Fruit fly (Drosophila melanogaster) whole organism, embryonic: ENCODE data around the gene nwk.

Experiments
- Atf-2 ChIP-seq: fragments of 200-800 bp; sonication (Bioruptor generic); optimal IDR thresholded peaks from 2 replicates; lab custom pipeline; 2016; ENCODE audit warnings: missing biosample characterization, missing genetic modification characterization
- Bteb2 ChIP-seq: fragments of 200-800 bp; sonication (Bioruptor generic); optimal IDR thresholded peaks from 2 replicates; lab custom pipeline; 2016; ENCODE audit warnings: missing biosample characterization, missing genetic modification characterization
- CG10147 ChIP-seq: fragments of 200-800 bp; sonication (Bioruptor generic); optimal IDR thresholded peaks from 2 replicates; lab custom pipeline; 2019; ENCODE audit warnings: missing biosample characterization, mild to moderate bottlenecking, missing genetic modification characterization, moderate library complexity
- CG10565 ChIP-seq: fragments of 200-800 bp; sonication (Bioruptor generic); optimal IDR thresholded peaks from 3 replicates; lab custom pipeline; 2016; ENCODE audit warnings: missing biosample characterization, mild to moderate bottlenecking, missing genetic modification characterization
- CG13424 ChIP-seq: fragments of 200-800 bp; sonication (Bioruptor generic); optimal IDR thresholded peaks from 2 replicates; lab custom pipeline; 2019; ENCODE audit warnings: missing biosample characterization, mild to moderate bottlenecking, missing genetic modification characterization, moderate library complexity
- CG13775 ChIP-seq: fragments of 200-800 bp; sonication (Bioruptor generic); optimal IDR thresholded peaks from 3 replicates; lab custom pipeline; 2017; ENCODE audit warnings: missing biosample characterization, mild to moderate bottlenecking, missing genetic modification characterization
- CG15269 ChIP-seq: fragments of 200-800 bp; sonication (Bioruptor generic); optimal IDR thresholded peaks from 2 replicates; lab custom pipeline; 2018; ENCODE audit warnings: missing biosample characterization, mild to moderate bottlenecking, missing genetic modification characterization, moderate library complexity
- CG15514 ChIP-seq: fragments of 200-800 bp; sonication (Bioruptor generic); optimal IDR thresholded peaks from 3 replicates; lab custom pipeline; 2017; ENCODE audit warnings: missing biosample characterization, missing genetic modification characterization, mild to moderate bottlenecking, moderate library complexity, missing genetic modification reagents
- CG1792 ChIP-seq: fragments of 200-800 bp; sonication (Bioruptor generic); optimal IDR thresholded peaks from 2 replicates; lab custom pipeline; 2016; ENCODE audit warnings: missing biosample characterization, missing genetic modification characterization
- CG18619 ChIP-seq: fragments of 200-800 bp; sonication (Bioruptor generic); optimal IDR thresholded peaks from 3 replicates; lab custom pipeline; 2017; ENCODE audit warnings: missing biosample characterization, mild to moderate bottlenecking, missing genetic modification characterization
- CG2678 ChIP-seq: fragments of 200-800 bp; sonication (Bioruptor generic); optimal IDR thresholded peaks from 3 replicates; lab custom pipeline; 2019; ENCODE audit warnings: missing biosample characterization, mild to moderate bottlenecking, missing genetic modification characterization, moderate library complexity
- CG32772 ChIP-seq: fragments of 200-800 bp; sonication (Bioruptor generic); IDR thresholded peaks from 2 replicates; pipeline ENCODE4 v1.3.6; 2022; ENCODE audit warnings: missing biosample characterization, missing genetic modification characterization
- CG4707 ChIP-seq: fragments of 200-800 bp; sonication (Bioruptor generic); optimal IDR thresholded peaks from 2 replicates; lab custom pipeline; 2018; ENCODE audit warnings: missing biosample characterization, mild to moderate bottlenecking, missing genetic modification characterization, moderate library complexity
- CG6654 ChIP-seq: fragments of 200-800 bp; sonication (Bioruptor generic); optimal IDR thresholded peaks from 2 replicates; lab custom pipeline; 2017; ENCODE audit warnings: missing biosample characterization, mild to moderate bottlenecking, missing genetic modification characterization
- CG9215 ChIP-seq: fragments of 200-800 bp; sonication (Bioruptor generic); IDR thresholded peaks from 2 replicates; pipeline ENCODE4 v1.3.6; 2022; ENCODE audit warnings: missing biosample characterization, missing genetic modification characterization
- D19B ChIP-seq: fragments of 200-800 bp; sonication (Bioruptor generic); optimal IDR thresholded peaks from 2 replicates; lab custom pipeline; 2017; ENCODE audit warnings: missing biosample characterization, mild to moderate bottlenecking, missing genetic modification characterization
- Dfd ChIP-seq, 2 experiments: fragments of >200 bp; optimal IDR thresholded peaks; 2 replicates each; lab custom pipeline; 2017; ENCODE audit warnings: missing biosample characterization in 2 of 2, missing genetic modification characterization in 2 of 2
- Dref ChIP-seq: fragments of 200-800 bp; sonication (Bioruptor generic); IDR thresholded peaks from 2 replicates; pipeline ENCODE4 v1.3.6; 2022; ENCODE audit warnings: missing biosample characterization, missing genetic modification characterization
- E2f2 ChIP-seq: fragments of 200-800 bp; sonication (Bioruptor generic); IDR thresholded peaks from 2 replicates; pipeline ENCODE4 v1.3.6; 2022; ENCODE audit warnings: missing biosample characterization, missing genetic modification characterization
- Fer1 ChIP-seq: fragments of 200-800 bp; sonication (Bioruptor generic); optimal IDR thresholded peaks from 2 replicates; lab custom pipeline; 2017; ENCODE audit warnings: missing biosample characterization, mild to moderate bottlenecking, missing genetic modification characterization
- HLH3B ChIP-seq: fragments of 200-800 bp; sonication (Bioruptor generic); IDR thresholded peaks from 2 replicates; pipeline ENCODE4 v1.3.6; 2022; ENCODE audit warnings: missing biosample characterization, missing genetic modification characterization
- HLH4C ChIP-seq: fragments of 200-800 bp; sonication (Bioruptor generic); IDR thresholded peaks from 3 replicates; pipeline ENCODE4 v1.3.6; 2022; ENCODE audit warnings: missing biosample characterization, missing genetic modification characterization; ENCODE audit not compliant: partially characterized antibody
- Hmx ChIP-seq: fragments of 200-800 bp; sonication (Bioruptor generic); optimal IDR thresholded peaks from 2 replicates; lab custom pipeline; 2016; ENCODE audit warnings: missing biosample characterization, missing genetic modification characterization
- Kr ChIP-seq: fragments of 200-800 bp; sonication (Bioruptor generic); optimal IDR thresholded peaks from 2 replicates; lab custom pipeline; 2017; ENCODE audit warnings: missing biosample characterization, mild to moderate bottlenecking, missing genetic modification characterization
- Med ChIP-seq: fragments of 200-800 bp; sonication (Bioruptor generic); peaks from one replicate; lab custom pipeline; 2016; ENCODE audit warnings: missing biosample characterization, missing genetic modification characterization, mild to moderate bottlenecking, inconsistent platforms, moderate library complexity
- NK7.1 ChIP-seq: fragments of 200-800 bp; sonication (Bioruptor generic); optimal IDR thresholded peaks from 3 replicates; lab custom pipeline; 2016; ENCODE audit warnings: missing biosample characterization, missing genetic modification characterization
- Opbp ChIP-seq: fragments of 200-800 bp; sonication (Bioruptor generic); IDR thresholded peaks from 3 replicates; pipeline ENCODE4 v1.3.6; 2022; ENCODE audit warnings: missing biosample characterization, missing genetic modification characterization; ENCODE audit not compliant: partially characterized antibody
- Ravus ChIP-seq: fragments of 200-800 bp; sonication (Bioruptor generic); IDR thresholded peaks from 2 replicates; pipeline ENCODE4 v1.3.6; 2022; ENCODE audit warnings: missing biosample characterization, missing genetic modification characterization
- Vsx1 ChIP-seq: fragments of 200-800 bp; sonication (Bioruptor generic); optimal IDR thresholded peaks from 2 replicates; lab custom pipeline; 2017; ENCODE audit warnings: missing biosample characterization, mild to moderate bottlenecking, missing genetic modification characterization, missing genetic modification reagents
- aop ChIP-seq: fragments of 200-800 bp; sonication (Bioruptor generic); IDR thresholded peaks from 2 replicates; pipeline ENCODE4 v1.3.6; 2022; ENCODE audit warnings: missing biosample characterization, missing genetic modification characterization
- cad ChIP-seq: fragments of >200 bp; optimal IDR thresholded peaks from 2 replicates; lab custom pipeline; 2017; ENCODE audit warnings: missing biosample characterization, missing genetic modification characterization
- crp ChIP-seq, 2 experiments: fragments of 200-800 bp; sonication (Bioruptor generic); optimal IDR thresholded peaks; 2 replicates in 1 of 2; 3 replicates in 1 of 2; lab custom pipeline; 2017; ENCODE audit warnings: missing biosample characterization in 2 of 2, missing genetic modification characterization in 2 of 2, mild to moderate bottlenecking in 1 of 2, moderate library complexity in 1 of 2
- dm ChIP-seq: fragments of 200-800 bp; sonication (Bioruptor generic); optimal IDR thresholded peaks from 3 replicates; lab custom pipeline; 2016; ENCODE audit warnings: missing biosample characterization, missing genetic modification characterization
- dmrt11E ChIP-seq: fragments of 200-800 bp; sonication (Bioruptor generic); optimal IDR thresholded peaks from 3 replicates; lab custom pipeline; 2018; ENCODE audit warnings: missing biosample characterization, mild to moderate bottlenecking, missing genetic modification characterization, moderate library complexity
- fd96Cb ChIP-seq: fragments of 200-800 bp; sonication (Bioruptor generic); optimal IDR thresholded peaks from 2 replicates; lab custom pipeline; 2018; ENCODE audit warnings: missing biosample characterization, mild to moderate bottlenecking, missing genetic modification characterization, moderate library complexity
- gce ChIP-seq: fragments of 200-800 bp; sonication (Bioruptor generic); IDR thresholded peaks from 3 replicates; pipeline ENCODE4 v1.3.6; 2022; ENCODE audit warnings: missing biosample characterization, missing genetic modification characterization
- gcm ChIP-seq: fragments of 200-800 bp; sonication (Bioruptor generic); optimal IDR thresholded peaks from 2 replicates; lab custom pipeline; 2019; ENCODE audit warnings: missing biosample characterization, mild to moderate bottlenecking, missing genetic modification characterization, moderate library complexity
- gcm2 ChIP-seq: fragments of 200-800 bp; sonication (Bioruptor generic); optimal IDR thresholded peaks from 2 replicates; lab custom pipeline; 2016; ENCODE audit warnings: missing biosample characterization, missing genetic modification characterization
- gem ChIP-seq: fragments of 200-800 bp; sonication (Bioruptor generic); optimal IDR thresholded peaks from 2 replicates; lab custom pipeline; 2019; ENCODE audit warnings: missing biosample characterization, mild to moderate bottlenecking, missing genetic modification characterization, moderate library complexity
- grn ChIP-seq: fragments of 200-800 bp; sonication (Bioruptor generic); optimal IDR thresholded peaks from 3 replicates; lab custom pipeline; 2017; ENCODE audit warnings: missing biosample characterization, missing genetic modification characterization
- peb ChIP-seq: fragments of 200-800 bp; sonication (Bioruptor generic); IDR thresholded peaks from 2 replicates; pipeline ENCODE4 v1.3.6; 2022; ENCODE audit warnings: missing biosample characterization, missing genetic modification characterization
- pum ChIP-seq: fragments of 200-800 bp; sonication (Bioruptor generic); optimal IDR thresholded peaks from 2 replicates; lab custom pipeline; 2016; ENCODE audit warnings: missing biosample characterization, missing genetic modification characterization
- sens ChIP-seq: fragments of 200-800 bp; sonication (Bioruptor generic); peaks from one replicate; lab custom pipeline; 2016; ENCODE audit warnings: missing biosample characterization, missing genetic modification characterization
- sr ChIP-seq: fragments of 200-800 bp; sonication (Bioruptor generic); IDR thresholded peaks from 3 replicates; pipeline ENCODE4 v1.3.6; 2022; ENCODE audit warnings: missing biosample characterization, missing genetic modification characterization
- ssp ChIP-seq: fragments of 200-800 bp; sonication (Bioruptor generic); IDR thresholded peaks from 2 replicates; pipeline ENCODE4 v1.3.6; 2022; ENCODE audit warnings: missing biosample characterization, missing genetic modification characterization
- stwl ChIP-seq: fragments of 200-800 bp; sonication (Bioruptor generic); optimal IDR thresholded peaks from 3 replicates; lab custom pipeline; 2018; ENCODE audit warnings: missing biosample characterization, mild to moderate bottlenecking, missing genetic modification characterization, moderate library complexity
- tap ChIP-seq: fragments of 200-800 bp; optimal IDR thresholded peaks from 3 replicates; lab custom pipeline; 2019; ENCODE audit warnings: missing biosample characterization, mild to moderate bottlenecking, missing genetic modification characterization, moderate library complexity
- tna ChIP-seq: fragments of 200-800 bp; sonication (Bioruptor generic); IDR thresholded peaks from 2 replicates; pipeline ENCODE4 v1.3.6; 2022; ENCODE audit warnings: missing biosample characterization, missing genetic modification characterization; ENCODE audit not compliant: partially characterized antibody
- ttk ChIP-seq: fragments of 200-800 bp; sonication (Bioruptor generic); IDR thresholded peaks from 2 replicates; pipeline ENCODE4 v2.1.2; 2022; ENCODE audit warnings: missing biosample characterization, missing genetic modification characterization

The nwk gene

dm6 chr3L:9128700-9129582 is 8.7 kb upstream of the nwk start (continued):
- TF ChIP-seq Fer1 (GFP tag; lab: Kevin White, UChicago) (peak; percentile 13), Med (GFP tag; lab: Kevin White, UChicago) (peak; percentile 59), CG10147 (GFP tag; lab: Kevin White, UChicago) (peak; percentile 30), HLH4C (GFP tag; lab: Robert Waterston, UW) (no peak), CG10565 (no peak), gcm2 (GFP tag; lab: Kevin White, UChicago) (no peak), HLH3B (peak; percentile 44; the same call in 1 of the 2 replicates), Hmx (GFP tag; lab: Kevin White, UChicago) (no peak), Dref (GFP tag; lab: Robert Waterston, UW) (no peak), fd96Cb (peak; percentile 82), Dfd (GFP tag; optimal IDR thresholded peaks at IDR 0.05; lab: Kevin White, UChicago) (no peak), peb (no peak), tap (tag; lab: Kevin White, UChicago) (peak; percentile 49), CG4707 (GFP tag; lab: Kevin White, UChicago) (no peak), stwl (tag; lab: Kevin White, UChicago) (no peak), dmrt11E (tag; lab: Kevin White, UChicago) (peak; percentile 82), CG15269 (tag; lab: Kevin White, UChicago) (peak; percentile 80), gem (tag; lab: Kevin White, UChicago) (peak; percentile 89), ssp (GFP tag; lab: Robert Waterston, UW) (no peak), cad (GFP tag; lab: Kevin White, UChicago) (no peak), dm (no peak), CG13775 (GFP tag; lab: Kevin White, UChicago) (peak; percentile 68), CG1792 (GFP tag; lab: Kevin White, UChicago) (no peak), NK7.1 (GFP tag; lab: Kevin White, UChicago) (no peak), gcm (GFP tag; lab: Kevin White, UChicago) (peak; percentile 61), Atf-2 (GFP tag; lab: Kevin White, UChicago) (no peak), CG32772 (0 out of 2 replicates have a peak, but pooled peaks have one; percentile 7), CG13424 (peak; percentile 80), Bteb2 (no peak), tna (GFP tag; lab: Robert Waterston, UW) (no peak), Vsx1 (peak; percentile 60), sr (GFP tag; lab: Robert Waterston, UW) (no peak), E2f2 (GFP tag; lab: Robert Waterston, UW) (peak; percentile 23; the same call in 1 of the 2 replicates), Kr (GFP tag; lab: Kevin White, UChicago) (no peak), aop (GFP tag; lab: Robert Waterston, UW) (no peak), ttk (GFP tag; lab: Robert Waterston, UW) (no peak), gce (GFP tag; lab: Robert Waterston, UW) (no peak), CG18619 (GFP tag; lab: Kevin White, UChicago) (peak; percentile 72), sens (GFP tag; lab: Kevin White, UChicago) (peak; percentile 76), D19B (peak; percentile 96), pum (no peak), CG6654 (no peak), Ravus (GFP tag; lab: Robert Waterston, UW) (no peak), CG2678 (tag; lab: Kevin White, UChicago) (peak; percentile 73), Opbp (GFP tag; lab: Robert Waterston, UW) (0 out of 3 replicates have a peak, but pooled peaks have one; percentile 36), CG15514 (no peak), CG9215 (no peak), grn (GFP tag; lab: Kevin White, UChicago) (peak; percentile 23), crp (GFP tag; optimal IDR thresholded peaks at IDR 0.05; lab: Kevin White, UChicago) (peak in 1 of 2 experiments; percentile 3)
